Fruit fly (Drosophila melanogaster): ENCODE data around the gene lin-28.

The lin-28 gene

dm6 chr3L:5626465-5626864, 28.0 kb upstream of the lin-28 start:
- TF ChIP-seq pan (optimal IDR thresholded peaks at IDR 0.05) (no peak), usp (GFP tag; optimal IDR thresholded peaks at IDR 0.05) (no peak), Dll (optimal IDR thresholded peaks at IDR 0.05) (no peak), CG8478 (optimal IDR thresholded peaks at IDR 0.05) (no peak), psq (optimal IDR thresholded peaks at IDR 0.05) (no peak), EcR (GFP tag; optimal IDR thresholded peaks at IDR 0.05) (no peak)

- TF ChIP-seq CG8478 (optimal IDR thresholded peaks at IDR 0.05): no peak
- peak; percentile 46 to 78 for TF ChIP-seq EcR (GFP tag; optimal IDR thresholded peaks at IDR 0.05)
Observed at dm6 chr3L:5627816-5628215, 26.7 kb upstream of the lin-28 start.

- TF ChIP-seq psq (optimal IDR thresholded peaks at IDR 0.05) (no peak), Dll (optimal IDR thresholded peaks at IDR 0.05) (no peak), usp (GFP tag; optimal IDR thresholded peaks at IDR 0.05) (no peak), pan (optimal IDR thresholded peaks at IDR 0.05) (no peak), EcR (GFP tag; optimal IDR thresholded peaks at IDR 0.05) (no peak), CG8478 (optimal IDR thresholded peaks at IDR 0.05) (no peak)
Observed at dm6 chr3L:5630176-5630583, 24.3 kb upstream of the lin-28 start.

- TF ChIP-seq Dll (optimal IDR thresholded peaks at IDR 0.05): peak; percentile 88
- TF ChIP-seq psq (optimal IDR thresholded peaks at IDR 0.05): no peak
- no peak for TF ChIP-seq pan (optimal IDR thresholded peaks at IDR 0.05)
- no peak for TF ChIP-seq CG8478 (optimal IDR thresholded peaks at IDR 0.05)
- peak in 1 of 2 experiments; percentile 72 for TF ChIP-seq EcR (GFP tag; optimal IDR thresholded peaks at IDR 0.05)
Observed at dm6 chr3L:5630608-5631080, 23.8 kb upstream of the lin-28 start, which contains the start of gene Blimp-1. Gene Blimp-1, plus strand, starts transcription at chr3L:5630983.

- TF ChIP-seq pan (optimal IDR thresholded peaks at IDR 0.05) (no peak), EcR (GFP tag; optimal IDR thresholded peaks at IDR 0.05) (no peak), CG8478 (optimal IDR thresholded peaks at IDR 0.05) (no peak), usp (GFP tag; optimal IDR thresholded peaks at IDR 0.05) (no peak), psq (optimal IDR thresholded peaks at IDR 0.05) (no peak)
Observed at dm6 chr3L:5631917-5632316, 22.6 kb upstream of the lin-28 start.

- TF ChIP-seq usp (GFP tag; optimal IDR thresholded peaks at IDR 0.05) (no peak), Dll (optimal IDR thresholded peaks at IDR 0.05) (no peak), EcR (GFP tag; optimal IDR thresholded peaks at IDR 0.05) (peak in 1 of 2 experiments; percentile 99), psq (optimal IDR thresholded peaks at IDR 0.05) (no peak)
Observed at dm6 chr3L:5633247-5634187, 21.0 kb upstream of the lin-28 start.

dm6 chr3L:5634188-5634894, 20.1 kb upstream of the lin-28 start:
- peak; percentile 80 to 97 for TF ChIP-seq EcR (GFP tag; optimal IDR thresholded peaks at IDR 0.05)
- no peak for TF ChIP-seq psq (optimal IDR thresholded peaks at IDR 0.05)

dm6 chr3L:5635237-5636025, 19.1 kb upstream of the lin-28 start:
- TF ChIP-seq EcR (GFP tag; optimal IDR thresholded peaks at IDR 0.05) (peak in 1 of 2 experiments; percentile 53), CG8478 (optimal IDR thresholded peaks at IDR 0.05) (no peak)

- TF ChIP-seq CG8478 (optimal IDR thresholded peaks at IDR 0.05) (no peak), EcR (GFP tag; optimal IDR thresholded peaks at IDR 0.05) (no peak), pan (optimal IDR thresholded peaks at IDR 0.05) (no peak), psq (optimal IDR thresholded peaks at IDR 0.05) (no peak)
Observed at dm6 chr3L:5637477-5637876, 17.0 kb upstream of the lin-28 start.

- TF ChIP-seq psq (optimal IDR thresholded peaks at IDR 0.05): no peak
- no peak for TF ChIP-seq usp (GFP tag; optimal IDR thresholded peaks at IDR 0.05)
- no peak for TF ChIP-seq EcR (GFP tag; optimal IDR thresholded peaks at IDR 0.05)
- no peak for TF ChIP-seq CG8478 (optimal IDR thresholded peaks at IDR 0.05)
- no peak for TF ChIP-seq Dll (optimal IDR thresholded peaks at IDR 0.05)
- TF ChIP-seq pan (optimal IDR thresholded peaks at IDR 0.05): no peak
Observed at dm6 chr3L:5638542-5639045, 15.9 kb upstream of the lin-28 start.

dm6 chr3L:5639474-5639873, 15.0 kb upstream of the lin-28 start:
- TF ChIP-seq Dll (optimal IDR thresholded peaks at IDR 0.05) (no peak), usp (GFP tag; optimal IDR thresholded peaks at IDR 0.05) (no peak), EcR (GFP tag; optimal IDR thresholded peaks at IDR 0.05) (peak in 1 of 2 experiments; percentile 50), CG8478 (optimal IDR thresholded peaks at IDR 0.05) (no peak), pan (optimal IDR thresholded peaks at IDR 0.05) (no peak), psq (optimal IDR thresholded peaks at IDR 0.05) (no peak)

- no peak for TF ChIP-seq pan (optimal IDR thresholded peaks at IDR 0.05)
- no peak for TF ChIP-seq EcR (GFP tag; optimal IDR thresholded peaks at IDR 0.05)
Observed at dm6 chr3L:5640689-5641088, 13.8 kb upstream of the lin-28 start.

All from whole organism.